Worm (Caenorhabditis elegans) whole organism, midembryonic: ENCODE results near the gene sdz-5.
A peak's percentile ranks its signal among the peaks of the same experiment; 100 is the strongest.
"Not testable (repeated sequence)": the region's sequence is repeated elsewhere in the genome, so short reads cannot be mapped to it uniquely, and the experiment has no call there.

Source experiments
- T22C8.4 ChIP-seq: fragments of 200-800 bp; sonication (Bioruptor generic); IDR thresholded peaks from 2 replicates; pipeline ENCODE4 v1.3.6; 2022; ENCODE audit warnings: missing genetic modification characterization, missing compliant biosample characterization
- cog-1 ChIP-seq: sonication (generic microtip); optimal IDR thresholded peaks from 2 replicates; lab custom pipeline; 2016; ENCODE audit warnings: missing genetic modification characterization, missing compliant biosample characterization
- flt-1 ChIP-seq: fragments of 200-800 bp; sonication (Bioruptor generic); IDR thresholded peaks from 2 replicates; pipeline ENCODE4 v1.3.6; 2022; ENCODE audit warnings: missing genetic modification characterization, missing compliant biosample characterization
- klf-2 ChIP-seq: fragments of 200-800 bp; sonication (Bioruptor generic); conservative IDR thresholded peaks from 2 replicates; pipeline ENCODE4 v1.3.6; 2022; ENCODE audit warnings: missing genetic modification reagents, missing genetic modification characterization, missing compliant biosample characterization
- med-1 ChIP-seq: sonication (generic microtip); optimal IDR thresholded peaks from 2 replicates; lab custom pipeline; 2017; ENCODE audit warnings: missing genetic modification characterization, mild to moderate bottlenecking, missing compliant biosample characterization, antibody characterized with exemption, missing genetic modification reagents; ENCODE audit not compliant: insufficient read depth
- ref-1 ChIP-seq: fragments of 200-800 bp; sonication (Bioruptor generic); conservative IDR thresholded peaks from 2 replicates; pipeline ENCODE4 v1.3.6; 2022; ENCODE audit warnings: missing genetic modification reagents, missing genetic modification characterization, missing compliant biosample characterization
- tab-1 ChIP-seq: fragments of 200-800 bp; sonication (Bioruptor generic); IDR thresholded peaks from 2 replicates; pipeline ENCODE4 v1.3.6; 2022; ENCODE audit warnings: missing genetic modification characterization, missing compliant biosample characterization
- ztf-23 ChIP-seq: fragments of 200-800 bp; sonication (Bioruptor generic); IDR thresholded peaks from 2 replicates; pipeline ENCODE4 v1.3.6; 2022; ENCODE audit warnings: missing genetic modification reagents, missing genetic modification characterization, missing compliant biosample characterization
- ztf-29 ChIP-seq: fragments of 200-800 bp; sonication (Bioruptor generic); IDR thresholded peaks from 2 replicates; pipeline ENCODE4 v1.3.6; 2022; ENCODE audit warnings: missing genetic modification reagents, missing genetic modification characterization, missing compliant biosample characterization

sdz-5 gene

DNA sequence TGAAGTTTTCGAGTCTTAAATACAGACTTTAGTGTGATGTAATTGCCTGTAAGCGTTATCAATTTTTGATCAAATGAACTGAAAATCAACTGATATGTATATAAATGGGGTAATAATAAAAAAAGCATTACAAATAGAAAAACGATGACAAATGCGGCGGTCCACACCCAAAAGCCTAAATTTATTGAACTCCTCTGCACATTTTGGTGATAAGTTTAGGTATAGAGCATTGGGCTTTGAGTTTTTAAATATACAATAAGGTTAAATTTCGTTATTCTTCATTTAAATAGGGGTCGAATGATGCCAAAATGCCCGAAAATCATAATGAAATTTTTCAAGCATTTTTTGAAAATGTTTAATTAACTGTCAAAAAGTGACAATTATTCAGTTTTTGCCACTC lies 11.3 kb downstream of the sdz-5 start, which contains the start of gene clec-3:
Gene clec-3 (minus strand): TSS at position 101 of the 400 bp plus-strand sequence.
- TF ChIP-seq T22C8.4 (GFP tag; lab: Robert Waterston, UW) (no peak), ztf-29 (GFP tag; lab: Robert Waterston, UW) (no peak), med-1 (GFP tag; lab: Kevin White, UChicago) (no peak), cog-1 (tag; lab: Kevin White, UChicago) (no peak), klf-2 (GFP tag; lab: Robert Waterston, UW) (no peak), tab-1 (GFP tag; lab: Robert Waterston, UW) (no peak), ztf-23 (GFP tag; lab: Robert Waterston, UW) (no peak), ref-1 (GFP tag; lab: Robert Waterston, UW) (no peak), flt-1 (GFP tag; lab: Robert Waterston, UW) (no peak)

ce11 chrII:3020899-3021298 lies 12.4 kb downstream of the sdz-5 start:
- TF ChIP-seq cog-1 (tag; lab: Kevin White, UChicago) (no peak), T22C8.4 (GFP tag; lab: Robert Waterston, UW) (no peak), ztf-29 (GFP tag; lab: Robert Waterston, UW) (no peak), flt-1 (GFP tag; lab: Robert Waterston, UW) (no peak), tab-1 (GFP tag; lab: Robert Waterston, UW) (no peak), klf-2 (GFP tag; lab: Robert Waterston, UW) (no peak), ztf-23 (GFP tag; lab: Robert Waterston, UW) (no peak), med-1 (GFP tag; lab: Kevin White, UChicago) (no peak)

DNA sequence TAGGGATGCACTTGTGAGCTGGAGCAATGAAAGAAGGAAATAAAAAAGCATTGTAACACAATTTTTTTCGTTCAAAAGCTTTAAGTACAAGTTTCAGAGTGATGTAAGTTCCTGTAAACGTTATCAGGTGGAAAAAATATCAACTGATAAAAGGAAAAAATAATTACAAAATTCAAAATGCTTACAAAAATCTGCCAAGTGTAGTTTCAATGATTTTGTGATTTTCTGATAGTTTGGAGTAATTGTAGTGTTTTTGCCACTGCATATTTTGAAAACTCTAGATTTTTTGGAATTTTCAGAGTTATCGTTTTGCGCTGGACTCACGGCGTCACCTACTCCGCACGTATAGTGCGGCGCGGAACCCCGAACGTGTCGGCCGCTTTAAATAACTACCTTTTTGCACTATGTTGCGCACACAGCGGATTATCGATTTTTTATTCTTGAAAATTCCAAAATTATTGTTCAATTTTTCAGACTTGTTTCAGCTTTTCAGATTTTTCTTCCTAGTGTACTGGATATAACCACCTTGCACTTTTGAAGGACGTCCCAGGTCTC lies 15.0 kb downstream of the sdz-5 start, which contains the start of gene clec-2:
Gene clec-2 (minus strand): TSS at position 51 of the 555 bp plus-strand sequence.
- TF ChIP-seq ztf-29 (GFP tag; lab: Robert Waterston, UW) (no peak), klf-2 (GFP tag; lab: Robert Waterston, UW) (no peak), med-1 (GFP tag; lab: Kevin White, UChicago) (no peak), ztf-23 (GFP tag; lab: Robert Waterston, UW) (no peak), flt-1 (GFP tag; lab: Robert Waterston, UW) (no peak), ref-1 (GFP tag; lab: Robert Waterston, UW) (no peak), tab-1 (GFP tag; lab: Robert Waterston, UW) (no peak), T22C8.4 (GFP tag; lab: Robert Waterston, UW) (no peak), cog-1 (tag; lab: Kevin White, UChicago) (no peak)

DNA sequence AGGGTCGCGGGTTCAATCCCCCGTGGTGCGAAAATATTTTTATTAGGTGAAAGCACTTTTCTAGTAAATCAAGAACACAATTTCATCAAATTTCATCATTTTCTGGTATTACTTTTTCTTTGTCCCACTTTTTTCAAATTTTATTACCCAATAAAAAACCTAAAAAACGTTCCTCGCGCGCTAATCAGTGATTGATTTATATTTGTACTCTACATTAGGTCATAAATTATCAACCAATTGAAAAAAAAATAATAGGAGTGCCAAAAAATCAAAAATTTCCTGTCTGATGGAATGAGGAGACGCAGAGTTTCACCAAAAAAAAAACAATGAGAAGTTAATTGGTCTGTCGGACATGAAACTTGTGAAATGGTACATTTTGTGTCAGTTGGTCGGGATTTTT lies 16.2 kb downstream of the sdz-5 start:
- no peak for TF ChIP-seq ref-1 (GFP tag; lab: Robert Waterston, UW)

ce11 chrII:3028264-3028663 lies 19.8 kb downstream of the sdz-5 start:
- no peak for TF ChIP-seq ref-1 (GFP tag; lab: Robert Waterston, UW)
- TF ChIP-seq med-1 (GFP tag; lab: Kevin White, UChicago), result no peak
- TF ChIP-seq klf-2 (GFP tag; lab: Robert Waterston, UW), result no peak
- TF ChIP-seq ztf-23 (GFP tag; lab: Robert Waterston, UW), result no peak
- TF ChIP-seq cog-1 (tag; lab: Kevin White, UChicago), result no peak
- TF ChIP-seq ztf-29 (GFP tag; lab: Robert Waterston, UW), result no peak

DNA sequence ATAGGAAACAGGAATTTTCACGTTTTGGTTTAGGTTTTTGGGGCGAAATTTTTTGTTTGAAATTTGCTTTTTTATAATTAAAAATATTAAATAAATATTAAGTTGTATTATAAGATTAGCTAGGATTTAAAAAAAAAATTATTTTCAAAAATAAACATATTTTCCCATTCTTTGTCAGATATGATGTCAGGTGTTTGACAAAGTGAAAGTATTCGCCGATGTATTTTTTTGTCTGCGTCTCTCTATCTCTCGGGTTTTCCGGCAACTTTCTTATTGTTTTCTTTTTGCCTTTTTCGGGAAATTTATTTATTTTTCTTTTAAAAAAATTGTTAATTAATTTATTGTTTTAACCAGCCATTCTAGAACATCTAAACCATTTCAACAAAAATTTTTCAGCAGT lies 21.9 kb downstream of the sdz-5 start:
- TF ChIP-seq flt-1 (GFP tag; lab: Robert Waterston, UW) (no peak), cog-1 (tag; lab: Kevin White, UChicago) (no peak), klf-2 (GFP tag; lab: Robert Waterston, UW) (no peak), ztf-29 (GFP tag; lab: Robert Waterston, UW) (no peak), T22C8.4 (GFP tag; lab: Robert Waterston, UW) (no peak), med-1 (GFP tag; lab: Kevin White, UChicago) (no peak), ref-1 (GFP tag; lab: Robert Waterston, UW) (no peak), ztf-23 (GFP tag; lab: Robert Waterston, UW) (no peak), tab-1 (GFP tag; lab: Robert Waterston, UW) (no peak)

- TF ChIP-seq ztf-23, klf-2, ref-1 (GFP tag; lab: Robert Waterston, UW): not testable (repeated sequence)
Observed at ce11 chrII:3032480-3032879, 24.0 kb downstream of the sdz-5 start, which contains the start of gene B0454.6. TSS of gene B0454.6 (plus strand) at chrII:3032780.

DNA sequence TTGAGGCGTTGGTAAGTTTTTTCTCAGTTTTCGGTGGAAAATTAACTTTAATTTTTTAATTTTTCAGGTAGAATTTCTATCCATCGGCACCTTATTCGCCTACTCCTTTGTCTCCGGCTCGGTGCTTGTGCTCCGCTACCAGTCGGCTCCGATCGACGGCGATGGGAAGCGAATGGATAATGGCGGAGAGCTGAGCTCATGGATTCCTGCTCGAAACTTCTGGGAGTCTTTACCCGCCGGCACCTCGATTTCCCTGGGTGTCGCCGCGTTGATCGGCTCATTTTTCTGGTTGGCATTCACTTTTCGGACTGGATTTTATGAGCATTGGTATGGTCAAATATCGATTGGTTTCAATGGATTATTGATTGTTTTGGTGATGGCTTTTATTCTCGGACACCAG lies 26.4 kb downstream of the sdz-5 start:
- TF ChIP-seq T22C8.4 (GFP tag; lab: Robert Waterston, UW) (0 out of 2 replicates have a peak, but pooled peaks have one; percentile 30), cog-1 (tag; lab: Kevin White, UChicago) (no peak)

DNA sequence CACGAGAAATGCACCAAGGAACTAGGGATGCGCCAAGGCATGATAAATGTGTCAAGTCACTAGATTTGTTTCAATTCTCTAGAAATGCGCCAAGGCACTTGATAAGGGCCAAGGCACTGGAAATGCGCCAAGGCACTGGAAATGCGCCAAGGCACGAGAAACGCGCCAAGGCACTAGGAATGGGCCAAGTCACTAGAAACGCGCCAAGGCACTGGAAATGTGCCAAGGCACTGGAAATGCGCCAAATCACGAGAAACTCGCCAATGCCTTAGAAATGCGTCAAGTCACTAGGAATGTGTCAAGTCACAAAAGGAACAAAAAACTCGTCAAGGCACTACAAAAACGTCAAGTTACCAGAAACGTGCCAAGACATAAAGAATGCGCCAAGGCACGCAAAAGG lies 27.8 kb downstream of the sdz-5 start:
- TF ChIP-seq ztf-29 (GFP tag; lab: Robert Waterston, UW), result no peak
- TF ChIP-seq klf-2 (GFP tag; lab: Robert Waterston, UW), result no peak
- TF ChIP-seq tab-1 (GFP tag; lab: Robert Waterston, UW), result no peak

ce11 chrII:3038453-3038909 lies 30.0 kb downstream of the sdz-5 start, which contains the start of the genes B0454.26 and B0454.5:
TSS of gene B0454.26 (minus strand) at chrII:3038553.
TSS of gene B0454.5 (plus strand) at chrII:3038859.
- TF ChIP-seq flt-1 (GFP tag; lab: Robert Waterston, UW) (no peak), ztf-29 (GFP tag; lab: Robert Waterston, UW) (no peak), med-1 (GFP tag; lab: Kevin White, UChicago) (no peak)
